Fruit fly (Drosophila melanogaster): ENCODE data around the gene CG31091.

CG31091 gene

DNA sequence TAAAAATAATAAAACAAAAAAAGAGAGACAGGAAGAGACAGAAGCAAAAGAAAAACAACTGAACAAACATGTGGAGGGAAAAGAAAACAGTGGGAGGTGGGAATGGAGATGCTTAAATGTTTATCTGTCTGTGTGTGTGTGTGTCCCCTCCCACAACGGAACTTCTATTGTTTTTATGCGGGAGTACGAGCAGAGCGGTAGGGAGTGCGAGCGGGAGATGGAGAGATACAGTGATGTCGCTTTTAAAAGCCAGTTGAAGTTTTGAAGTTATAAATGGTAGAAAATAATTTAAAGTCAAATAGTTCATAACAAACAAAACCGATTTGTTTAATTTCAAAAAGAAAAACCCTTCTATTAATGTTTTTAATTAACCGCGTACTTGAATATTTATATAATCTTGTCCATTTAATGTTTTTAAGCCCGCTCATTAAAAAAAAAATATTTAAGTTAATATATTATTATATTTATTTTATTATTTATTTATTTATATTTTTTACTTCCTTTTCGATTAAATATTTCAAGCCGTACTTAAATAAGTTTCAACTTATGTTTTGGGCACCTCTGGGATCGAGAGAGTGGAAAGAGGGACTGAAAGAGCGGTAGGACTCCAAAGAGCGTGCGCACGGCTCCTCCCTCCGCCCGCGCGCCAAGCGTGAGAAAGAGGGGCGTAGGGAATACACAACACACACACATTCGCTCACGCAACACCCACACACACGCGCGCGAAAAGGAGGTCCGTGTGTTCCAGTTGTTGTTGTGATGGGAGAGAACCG, 19.3 kb upstream of the CG31091 start (continued):
- TF ChIP-seq Doc3 (GFP tag; IDR thresholded peaks at IDR 0.05; ENCODE audit: partially characterized antibody): no peak
- no peak for TF ChIP-seq CG8281 (tag; optimal IDR thresholded peaks at IDR 0.05)
- no peak for TF ChIP-seq CG34376 (GFP tag; optimal IDR thresholded peaks at IDR 0.05)
- no peak for TF ChIP-seq CG17912 (GFP tag; optimal IDR thresholded peaks at IDR 0.05)
- no peak for TF ChIP-seq CG11247 (GFP tag; IDR thresholded peaks at IDR 0.05)
- TF ChIP-seq CG30403 (GFP tag; optimal IDR thresholded peaks at IDR 0.05): peak; percentile 37
- TF ChIP-seq chif (GFP tag; optimal IDR thresholded peaks at IDR 0.05): peak in 1 of 2 experiments; percentile 5
- no peak for TF ChIP-seq CG1529 (GFP tag; optimal IDR thresholded peaks at IDR 0.05)
- TF ChIP-seq CG6765 (GFP tag; optimal IDR thresholded peaks at IDR 0.05): no peak
- TF ChIP-seq fd96Cb (tag; optimal IDR thresholded peaks at IDR 0.05): peak; percentile 49
- TF ChIP-seq CG13296 (GFP tag; optimal IDR thresholded peaks at IDR 0.05): peak; percentile 53
- no peak for TF ChIP-seq CG12299 (tag; optimal IDR thresholded peaks at IDR 0.05)
- no peak for TF ChIP-seq Oaz (GFP tag; IDR thresholded peaks at IDR 0.05)
- TF ChIP-seq hth (optimal IDR thresholded peaks at IDR 0.05): no peak
- TF ChIP-seq D (optimal IDR thresholded peaks at IDR 0.05): no peak
- TF ChIP-seq D (GFP tag; optimal IDR thresholded peaks at IDR 0.05): peak; percentile 51
- TF ChIP-seq sc (optimal IDR thresholded peaks at IDR 0.05): no peak
- peak; percentile 45 for TF ChIP-seq sc (GFP tag; optimal IDR thresholded peaks at IDR 0.05)
- TF ChIP-seq fd3F (GFP tag; optimal IDR thresholded peaks at IDR 0.05): peak; percentile 36
- TF ChIP-seq CG1024 (GFP tag; IDR thresholded peaks at IDR 0.05): no peak
- 0 out of 2 replicates have a peak, but pooled peaks have one; percentile 17 for TF ChIP-seq wor (GFP tag; IDR thresholded peaks at IDR 0.05)
- TF ChIP-seq Med (GFP tag): peak; percentile 82
- TF ChIP-seq shn (GFP tag; optimal IDR thresholded peaks at IDR 0.05): no peak
- peak; percentile 63 for TF ChIP-seq CG15601 (tag; optimal IDR thresholded peaks at IDR 0.05)
- no peak for TF ChIP-seq cad (GFP tag; optimal IDR thresholded peaks at IDR 0.05)
- TF ChIP-seq CG7556 (GFP tag; optimal IDR thresholded peaks at IDR 0.05): peak; percentile 81
- peak; percentile 24 for TF ChIP-seq CG9817 (tag; optimal IDR thresholded peaks at IDR 0.05)
- TF ChIP-seq ham (GFP tag; IDR thresholded peaks at IDR 0.05): no peak
- TF ChIP-seq CG8944 (GFP tag; optimal IDR thresholded peaks at IDR 0.05): no peak
- TF ChIP-seq chm (GFP tag; IDR thresholded peaks at IDR 0.05): peak; percentile 56; the same call in 1 of the 2 replicates
- TF ChIP-seq tup (GFP tag; optimal IDR thresholded peaks at IDR 0.05): no peak
- no peak for TF ChIP-seq zfh2 (GFP tag; optimal IDR thresholded peaks at IDR 0.05)
- no peak for TF ChIP-seq ERR (GFP tag; optimal IDR thresholded peaks at IDR 0.05)
- no peak for TF ChIP-seq CG6791 (GFP tag; IDR thresholded peaks at IDR 0.05; ENCODE audit: partially characterized antibody)
- no peak for TF ChIP-seq jing (GFP tag; optimal IDR thresholded peaks at IDR 0.05)
- TF ChIP-seq gsb (GFP tag; IDR thresholded peaks at IDR 0.05): no peak
- TF ChIP-seq pita (GFP tag; optimal IDR thresholded peaks at IDR 0.05): no peak
- TF ChIP-seq slp2 (GFP tag; optimal IDR thresholded peaks at IDR 0.05): no peak
- TF ChIP-seq Drgx (GFP tag; IDR thresholded peaks at IDR 0.05): no peak; the same call in none of the 2 replicates
- TF ChIP-seq CG31224 (GFP tag; IDR thresholded peaks at IDR 0.05): no peak
- peak; percentile 64 for TF ChIP-seq CG14710 (tag; optimal IDR thresholded peaks at IDR 0.05)
- no peak for TF ChIP-seq btn (GFP tag; optimal IDR thresholded peaks at IDR 0.05)
